Fruit fly (Drosophila melanogaster) whole organism, adult: ENCODE results near the gene Dab.

Experiments
- CG11617 ChIP-seq: fragments of 200-800 bp; sonication (Bioruptor generic); optimal IDR thresholded peaks from 2 replicates; lab custom pipeline; 2017; ENCODE audit warnings: mild to moderate bottlenecking, missing biosample characterization, missing genetic modification reagents, missing genetic modification characterization
- CG12768 ChIP-seq: fragments of 200-800 bp; sonication (Bioruptor generic); optimal IDR thresholded peaks from 2 replicates; lab custom pipeline; 2017; ENCODE audit warnings: missing biosample characterization, missing genetic modification characterization, mild to moderate bottlenecking, moderate library complexity, missing genetic modification reagents
- CG14711 ChIP-seq: fragments of 200-800 bp; sonication (Bioruptor generic); optimal IDR thresholded peaks from 2 replicates; lab custom pipeline; 2018; ENCODE audit warnings: missing biosample characterization, mild to moderate bottlenecking, missing genetic modification characterization, moderate library complexity
- CG1620 ChIP-seq: fragments of 200-800 bp; sonication (Bioruptor generic); optimal IDR thresholded peaks from 2 replicates; lab custom pipeline; 2016; ENCODE audit warnings: missing biosample characterization, missing genetic modification characterization
- CG33017 ChIP-seq: fragments of 200-800 bp; sonication (Bioruptor generic); optimal IDR thresholded peaks from 2 replicates; lab custom pipeline; 2018; ENCODE audit warnings: missing biosample characterization, mild to moderate bottlenecking, missing genetic modification characterization, moderate library complexity
- CG5204 ChIP-seq: fragments of 200-800 bp; sonication (Bioruptor generic); optimal IDR thresholded peaks from 2 replicates; lab custom pipeline; 2016; ENCODE audit warnings: missing biosample characterization, missing genetic modification characterization
- CG7045 ChIP-seq: fragments of 200-800 bp; sonication (Bioruptor generic); optimal IDR thresholded peaks from 2 replicates; lab custom pipeline; 2017; ENCODE audit warnings: missing biosample characterization, mild to moderate bottlenecking, missing genetic modification characterization
- CG7101 ChIP-seq: fragments of 200-800 bp; sonication (Bioruptor generic); optimal IDR thresholded peaks from 2 replicates; lab custom pipeline; 2018; ENCODE audit warnings: missing biosample characterization, mild to moderate bottlenecking, missing genetic modification characterization, moderate library complexity
- Clk ChIP-seq: fragments of 200-800 bp; sonication (Bioruptor generic); optimal IDR thresholded peaks from 2 replicates; lab custom pipeline; 2017; ENCODE audit warnings: missing biosample characterization, missing genetic modification characterization
- Crg-1 ChIP-seq: fragments of 200-800 bp; sonication (Bioruptor generic); optimal IDR thresholded peaks from 2 replicates; lab custom pipeline; 2016; ENCODE audit warnings: missing biosample characterization, missing genetic modification characterization
- Hr96 ChIP-seq: fragments of 200-800 bp; sonication (Bioruptor generic); optimal IDR thresholded peaks from 2 replicates; lab custom pipeline; 2016; ENCODE audit warnings: missing biosample characterization, missing genetic modification characterization
- Mnt ChIP-seq: fragments of 200-800 bp; sonication (Bioruptor generic); optimal IDR thresholded peaks from 2 replicates; lab custom pipeline; 2016; ENCODE audit warnings: missing biosample characterization, mild to moderate bottlenecking, missing genetic modification characterization
- bab1 ChIP-seq: fragments of 200-800 bp; sonication (Bioruptor generic); optimal IDR thresholded peaks from 3 replicates; lab custom pipeline; 2019; ENCODE audit warnings: missing biosample characterization, mild to moderate bottlenecking, missing genetic modification characterization, moderate library complexity
- cic ChIP-seq: fragments of 200-800 bp; sonication (Bioruptor generic); optimal IDR thresholded peaks from 2 replicates; lab custom pipeline; 2017; ENCODE audit warnings: missing biosample characterization, mild to moderate bottlenecking, missing genetic modification characterization, moderate library complexity
- cnc ChIP-seq, 2 experiments: fragments of >200 bp; optimal IDR thresholded peaks; 2 replicates each; lab custom pipeline; 2017
- kay ChIP-seq: fragments of 200-800 bp; sonication (Bioruptor generic); peaks from one replicate; lab custom pipeline; 2016; ENCODE audit warnings: missing biosample characterization, missing genetic modification characterization, borderline replicate concordance
- ovo ChIP-seq: fragments of 200-800 bp; sonication (Bioruptor generic); optimal IDR thresholded peaks from 2 replicates; lab custom pipeline; 2016; ENCODE audit warnings: missing biosample characterization, missing genetic modification characterization
- pad ChIP-seq: fragments of 200-800 bp; sonication (Bioruptor generic); optimal IDR thresholded peaks from 3 replicates; lab custom pipeline; 2017; ENCODE audit warnings: missing biosample characterization, missing genetic modification characterization, mild to moderate bottlenecking, moderate library complexity, missing genetic modification reagents
- tj ChIP-seq: fragments of 200-800 bp; sonication (Bioruptor generic); optimal IDR thresholded peaks from 3 replicates; lab custom pipeline; 2017; ENCODE audit warnings: missing biosample characterization, mild to moderate bottlenecking, missing genetic modification characterization, moderate library complexity
- toe ChIP-seq: fragments of 200-800 bp; sonication (Bioruptor generic); optimal IDR thresholded peaks from 2 replicates; lab custom pipeline; 2016; ENCODE audit warnings: missing biosample characterization, missing genetic modification characterization

Dab gene

dm6 chr3L:16690055-16690454 is 21.9 kb upstream of the Dab start:
- TF ChIP-seq CG33017 (tag; lab: Kevin White, UChicago) (no peak), toe (GFP tag; lab: Kevin White, UChicago) (no peak), Mnt (no peak)

dm6 chr3L:16693844-16694243 is 18.1 kb upstream of the Dab start:
- TF ChIP-seq cic (GFP tag; lab: Kevin White, UChicago): peak; percentile 83
- no peak for TF ChIP-seq tj
- TF ChIP-seq pad (GFP tag; lab: Kevin White, UChicago): peak; percentile 95

dm6 chr3L:16695076-16695847 is 16.7 kb upstream of the Dab start:
- TF ChIP-seq CG1620 (no peak), cic (GFP tag; lab: Kevin White, UChicago) (no peak), toe (GFP tag; lab: Kevin White, UChicago) (no peak), Mnt (no peak), CG7101 (tag; lab: Kevin White, UChicago) (no peak), CG14711 (tag; lab: Kevin White, UChicago) (no peak), pad (GFP tag; lab: Kevin White, UChicago) (no peak), CG5204 (GFP tag; lab: Kevin White, UChicago) (no peak), Clk (no peak), CG12768 (GFP tag; lab: Kevin White, UChicago) (no peak), CG7045 (no peak), cnc (optimal IDR thresholded peaks at IDR 0.05; lab: Kevin White, UChicago) (no peak), CG33017 (tag; lab: Kevin White, UChicago) (no peak), ovo (GFP tag; lab: Kevin White, UChicago) (no peak), tj (no peak)

- no peak for TF ChIP-seq CG5204 (GFP tag; lab: Kevin White, UChicago)
- TF ChIP-seq Mnt: no peak
- TF ChIP-seq CG14711 (tag; lab: Kevin White, UChicago): peak; percentile 8
- TF ChIP-seq CG7101 (tag; lab: Kevin White, UChicago): no peak
- TF ChIP-seq Crg-1 (GFP tag; lab: Kevin White, UChicago): no peak
- TF ChIP-seq kay: peak; percentile 28
- no peak for TF ChIP-seq CG12768 (GFP tag; lab: Kevin White, UChicago)
- TF ChIP-seq cnc (optimal IDR thresholded peaks at IDR 0.05; lab: Kevin White, UChicago): no peak
- TF ChIP-seq toe (GFP tag; lab: Kevin White, UChicago): no peak
- no peak for TF ChIP-seq CG1620
- no peak for TF ChIP-seq bab1
- no peak for TF ChIP-seq tj
Measured at dm6 chr3L:16697069-16697468, 14.9 kb upstream of the Dab start.

dm6 chr3L:16698089-16698488 is 13.8 kb upstream of the Dab start:
- TF ChIP-seq bab1 (no peak), cic (GFP tag; lab: Kevin White, UChicago) (no peak), tj (no peak), Mnt (no peak), cnc (optimal IDR thresholded peaks at IDR 0.05; lab: Kevin White, UChicago) (no peak), CG11617 (GFP tag; lab: Kevin White, UChicago) (no peak), Hr96 (no peak), CG5204 (GFP tag; lab: Kevin White, UChicago) (no peak), pad (GFP tag; lab: Kevin White, UChicago) (no peak), CG7101 (tag; lab: Kevin White, UChicago) (no peak), Crg-1 (GFP tag; lab: Kevin White, UChicago) (no peak), ovo (GFP tag; lab: Kevin White, UChicago) (no peak), CG1620 (no peak), CG14711 (tag; lab: Kevin White, UChicago) (no peak), CG7045 (no peak), CG12768 (GFP tag; lab: Kevin White, UChicago) (no peak), CG33017 (tag; lab: Kevin White, UChicago) (no peak), kay (no peak)

- TF ChIP-seq Hr96 (no peak), CG1620 (no peak), Clk (no peak), Mnt (no peak), kay (no peak), cnc (optimal IDR thresholded peaks at IDR 0.05; lab: Kevin White, UChicago) (no peak), Crg-1 (GFP tag; lab: Kevin White, UChicago) (no peak)
Measured at dm6 chr3L:16699292-16700026, 12.5 kb upstream of the Dab start.

- TF ChIP-seq CG12768 (GFP tag; lab: Kevin White, UChicago) (no peak), CG11617 (GFP tag; lab: Kevin White, UChicago) (no peak), ovo (GFP tag; lab: Kevin White, UChicago) (no peak)
Measured at dm6 chr3L:16702866-16703265, 9.1 kb upstream of the Dab start.
